Worm (Caenorhabditis elegans) whole organism, L2 larva: Measurements from ENCODE around the gene F08A7.1.

Experiments
- F13H6.1 ChIP-seq: sonication (generic microtip); optimal IDR thresholded peaks from 2 replicates; lab custom pipeline; 2016; ENCODE audit warnings: missing genetic modification characterization, missing compliant biosample characterization
- R02D3.7 ChIP-seq: fragments of 150-350 bp; optimal IDR thresholded peaks from 2 replicates; lab custom pipeline; 2014; ENCODE audit warnings: missing biosample characterization, missing genetic modification characterization
- ZK546.5 ChIP-seq: sonication (generic microtip); optimal IDR thresholded peaks from 2 replicates; lab custom pipeline; 2017; ENCODE audit warnings: missing biosample characterization, missing genetic modification characterization
- alr-1 ChIP-seq: fragments of 150-350 bp; optimal IDR thresholded peaks from 2 replicates; lab custom pipeline; 2014; ENCODE audit warnings: missing biosample characterization, missing genetic modification characterization
- ama-1 ChIP-seq: fragments of 150-350 bp; optimal IDR thresholded peaks from 2 replicates; lab custom pipeline; 2018; ENCODE audit warnings: inconsistent platforms
- blmp-1 ChIP-seq: sonication (generic microtip); optimal IDR thresholded peaks from 2 replicates; lab custom pipeline; 2017; ENCODE audit warnings: missing genetic modification characterization, mild to moderate bottlenecking, missing compliant biosample characterization, antibody characterized with exemption, moderate library complexity; ENCODE audit not compliant: insufficient read depth
- ceh-16 ChIP-seq: fragments of 150-350 bp; optimal IDR thresholded peaks from 2 replicates; lab custom pipeline; 2014; ENCODE audit warnings: missing biosample characterization, missing genetic modification characterization
- crh-2 ChIP-seq: sonication (generic microtip); optimal IDR thresholded peaks from 2 replicates; lab custom pipeline; 2017; ENCODE audit warnings: missing biosample characterization, missing genetic modification characterization
- egl-27 ChIP-seq: sonication (generic microtip); optimal IDR thresholded peaks from 3 replicates; lab custom pipeline; 2017; ENCODE audit warnings: missing biosample characterization, missing genetic modification reagents, missing genetic modification characterization
- elt-1 ChIP-seq: fragments of 150-350 bp; optimal IDR thresholded peaks from 2 replicates; lab custom pipeline; 2014; ENCODE audit warnings: missing biosample characterization, missing genetic modification characterization
- elt-3 ChIP-seq: sonication (generic microtip); optimal IDR thresholded peaks from 2 replicates; lab custom pipeline; 2017; ENCODE audit warnings: missing biosample characterization, missing genetic modification characterization
- fos-1 ChIP-seq: fragments of 150-350 bp; optimal IDR thresholded peaks from 2 replicates; lab custom pipeline; 2014; ENCODE audit warnings: missing biosample characterization, missing genetic modification characterization
- lin-39 ChIP-seq: fragments of 150-350 bp; optimal IDR thresholded peaks from 2 replicates; lab custom pipeline; 2014; ENCODE audit warnings: missing biosample characterization, missing genetic modification reagents, missing genetic modification characterization
- lsy-2 ChIP-seq, 2 experiments: fragments of 150-350 bp in 1 of 2; sonication (generic microtip) in 1 of 2; optimal IDR thresholded peaks; 2 replicates each; lab custom pipeline; 2014 to 2017; ENCODE audit warnings: missing biosample characterization in 2 of 2, missing genetic modification characterization in 2 of 2
- mab-5 ChIP-seq: fragments of 150-350 bp; optimal IDR thresholded peaks from 2 replicates; lab custom pipeline; 2014; ENCODE audit warnings: missing biosample characterization, missing genetic modification characterization
- mbf-1 ChIP-seq: sonication (generic microtip); optimal IDR thresholded peaks from 2 replicates; lab custom pipeline; 2017; ENCODE audit warnings: missing biosample characterization, missing genetic modification characterization
- mdl-1 ChIP-seq, 2 experiments: fragments of 150-350 bp in 1 of 2; sonication (generic microtip) in 1 of 2; optimal IDR thresholded peaks; 2 replicates each; lab custom pipeline; 2017; ENCODE audit warnings: missing biosample characterization in 2 of 2, missing genetic modification characterization in 2 of 2
- nhr-10 ChIP-seq: sonication (generic microtip); optimal IDR thresholded peaks from 2 replicates; lab custom pipeline; 2017; ENCODE audit warnings: missing biosample characterization, missing genetic modification characterization
- nhr-11 ChIP-seq: fragments of 150-350 bp; optimal IDR thresholded peaks from 2 replicates; lab custom pipeline; 2014; ENCODE audit warnings: missing biosample characterization, missing genetic modification characterization
- nhr-12 ChIP-seq: fragments of 150-350 bp; optimal IDR thresholded peaks from 2 replicates; lab custom pipeline; 2014; ENCODE audit warnings: missing biosample characterization, missing genetic modification characterization
- nhr-129 ChIP-seq: fragments of 150-350 bp; optimal IDR thresholded peaks from 2 replicates; lab custom pipeline; 2014; ENCODE audit warnings: missing biosample characterization, missing genetic modification characterization
- nhr-21 ChIP-seq: fragments of 150-350 bp; optimal IDR thresholded peaks from 2 replicates; lab custom pipeline; 2014; ENCODE audit warnings: missing biosample characterization, missing genetic modification characterization
- nhr-23 ChIP-seq: fragments of 150-350 bp; optimal IDR thresholded peaks from 2 replicates; lab custom pipeline; 2014; ENCODE audit warnings: missing biosample characterization, missing genetic modification reagents, missing genetic modification characterization
- nhr-237 ChIP-seq: fragments of 150-350 bp; optimal IDR thresholded peaks from 2 replicates; lab custom pipeline; 2014; ENCODE audit warnings: missing biosample characterization, missing genetic modification characterization
- nhr-25 ChIP-seq: fragments of 150-350 bp; sonication (generic microtip); optimal IDR thresholded peaks from 3 replicates; lab custom pipeline; 2014; ENCODE audit warnings: missing biosample characterization, missing genetic modification characterization
- nhr-6 ChIP-seq: fragments of 150-350 bp; optimal IDR thresholded peaks from 2 replicates; lab custom pipeline; 2014; ENCODE audit warnings: missing biosample characterization, missing genetic modification characterization
- nhr-77 ChIP-seq: fragments of 150-350 bp; optimal IDR thresholded peaks from 2 replicates; lab custom pipeline; 2014; ENCODE audit warnings: missing biosample characterization, missing genetic modification characterization
- peb-1 ChIP-seq: fragments of 150-350 bp; optimal IDR thresholded peaks from 2 replicates; lab custom pipeline; 2014; ENCODE audit warnings: missing biosample characterization, missing genetic modification characterization
- skn-1 ChIP-seq: sonication (generic microtip); optimal IDR thresholded peaks from 2 replicates; lab custom pipeline; 2017; ENCODE audit warnings: missing biosample characterization, missing genetic modification characterization
- sma-3 ChIP-seq: sonication (generic microtip); optimal IDR thresholded peaks from 2 replicates; lab custom pipeline; 2016; ENCODE audit warnings: missing genetic modification reagents, missing genetic modification characterization, missing compliant biosample characterization
- sma-9 ChIP-seq, 2 experiments: fragments of 150-350 bp in 1 of 2; sonication (generic microtip) in 1 of 2; optimal IDR thresholded peaks; 2 replicates each; lab custom pipeline; 2014 to 2016; ENCODE audit warnings: missing genetic modification characterization in 2 of 2, mild to moderate bottlenecking in 1 of 2, missing biosample characterization in 1 of 2, missing compliant biosample characterization in 1 of 2, missing genetic modification reagents in 1 of 2, moderate library complexity in 1 of 2
- unc-39 ChIP-seq: fragments of 150-350 bp; optimal IDR thresholded peaks from 2 replicates; lab custom pipeline; 2014; ENCODE audit warnings: missing biosample characterization, missing genetic modification characterization
- unc-62 ChIP-seq: fragments of 150-350 bp; optimal IDR thresholded peaks from 2 replicates; lab custom pipeline; 2014; ENCODE audit warnings: missing biosample characterization, missing genetic modification reagents, missing genetic modification characterization
- zag-1 ChIP-seq: fragments of 150-350 bp; optimal IDR thresholded peaks from 2 replicates; lab custom pipeline; 2014; ENCODE audit warnings: missing biosample characterization, missing genetic modification characterization
- ztf-1 ChIP-seq: fragments of 200-800 bp; sonication (Bioruptor generic); conservative IDR thresholded peaks from 2 replicates; pipeline ENCODE4 v1.3.6; 2022; ENCODE audit warnings: missing genetic modification characterization, missing compliant biosample characterization
- ztf-11 ChIP-seq: sonication (generic microtip); optimal IDR thresholded peaks from 2 replicates; lab custom pipeline; 2017; ENCODE audit warnings: missing biosample characterization, missing genetic modification characterization
- ztf-4 ChIP-seq: fragments of 150-350 bp; optimal IDR thresholded peaks from 2 replicates; lab custom pipeline; 2014; ENCODE audit warnings: missing biosample characterization, missing genetic modification characterization

Gene F08A7.1

ce11 chrIV:17440001-17440400, 406 bp upstream of the F08A7.1 start, which contains the start of gene C06A12.19:
Gene C06A12.19 (minus strand): TSS chrIV:17440101.
- no peak for TF ChIP-seq elt-3 (tag; lab: Kevin White, UChicago)
- no peak for TF ChIP-seq crh-2 (tag; lab: Kevin White, UChicago)
- no peak for TF ChIP-seq ceh-16 (tag; lab: Kevin White, UChicago)
- no peak for TF ChIP-seq nhr-237 (tag; lab: Kevin White, UChicago)
- TF ChIP-seq ztf-11 (tag; lab: Kevin White, UChicago) = no peak
- TF ChIP-seq lin-39 (tag; lab: Kevin White, UChicago) = no peak
- TF ChIP-seq ama-1 (lab: Kevin White, UChicago) = no peak
- TF ChIP-seq ztf-1 = no peak
- no peak for TF ChIP-seq nhr-23 (tag; lab: Kevin White, UChicago)
- no peak for TF ChIP-seq peb-1 (tag; lab: Kevin White, UChicago)
- no peak for TF ChIP-seq mdl-1 (tag; optimal IDR thresholded peaks at IDR 0.05; lab: Kevin White, UChicago)
- no peak for TF ChIP-seq mab-5 (tag; lab: Kevin White, UChicago)
- TF ChIP-seq sma-9 (GFP tag; optimal IDR thresholded peaks at IDR 0.05; lab: Kevin White, UChicago) = no peak
- no peak for TF ChIP-seq sma-9 (tag; optimal IDR thresholded peaks at IDR 0.05; lab: Kevin White, UChicago)
- TF ChIP-seq ztf-4 (tag; lab: Kevin White, UChicago) = no peak
- no peak for TF ChIP-seq nhr-21
- no peak for TF ChIP-seq mbf-1
- TF ChIP-seq, all 48 proteins: peak for 0

ce11 chrIV:17441260-17441659, 853 bp downstream of the F08A7.1 start:
- no peak for TF ChIP-seq zag-1 (tag; lab: Kevin White, UChicago)
- TF ChIP-seq nhr-6 (tag; lab: Kevin White, UChicago) = no peak
- TF ChIP-seq sma-9 (GFP tag; optimal IDR thresholded peaks at IDR 0.05; lab: Kevin White, UChicago) = peak; percentile 54
- TF ChIP-seq sma-9 (tag; optimal IDR thresholded peaks at IDR 0.05; lab: Kevin White, UChicago) = no peak
- peak; percentile 50 for TF ChIP-seq nhr-25 (tag; lab: Kevin White, UChicago)
- TF ChIP-seq nhr-129 (tag; lab: Kevin White, UChicago) = no peak
- TF ChIP-seq crh-2 (tag; lab: Kevin White, UChicago) = no peak
- no peak for TF ChIP-seq ZK546.5
- no peak for TF ChIP-seq elt-1
- TF ChIP-seq nhr-10 = no peak
- TF ChIP-seq nhr-77 (tag; lab: Kevin White, UChicago) = no peak
- no peak for TF ChIP-seq fos-1 (tag; lab: Kevin White, UChicago)
- TF ChIP-seq nhr-21 = no peak
- no peak for TF ChIP-seq R02D3.7
- TF ChIP-seq, all 48 proteins: peak for 2

- TF ChIP-seq sma-3 (GFP tag; lab: Kevin White, UChicago) = peak; percentile 57
- peak; percentile 69 for TF ChIP-seq nhr-25 (tag; lab: Kevin White, UChicago)
- no peak for TF ChIP-seq egl-27 (tag; lab: Kevin White, UChicago)
- peak; percentile 35 for TF ChIP-seq crh-2 (tag; lab: Kevin White, UChicago)
- peak; percentile 29 for TF ChIP-seq nhr-21
- peak; percentile 6 for TF ChIP-seq fos-1 (tag; lab: Kevin White, UChicago)
- TF ChIP-seq R02D3.7 = no peak
- peak; percentile 56 for TF ChIP-seq sma-9 (GFP tag; optimal IDR thresholded peaks at IDR 0.05; lab: Kevin White, UChicago)
- TF ChIP-seq sma-9 (tag; optimal IDR thresholded peaks at IDR 0.05; lab: Kevin White, UChicago) = no peak
- TF ChIP-seq blmp-1 (tag; lab: Kevin White, UChicago) = peak; percentile 35
- no peak for TF ChIP-seq skn-1 (tag; lab: Kevin White, UChicago)
Measured at ce11 chrIV:17442503-17442902, 2.1 kb downstream of the F08A7.1 start, which contains the start of gene F11E6.11. Gene F11E6.11 (plus strand): TSS chrIV:17442827.

ce11 chrIV:17448319-17448718, 7.9 kb downstream of the F08A7.1 start:
- TF ChIP-seq ZK546.5 (no peak), F13H6.1 (tag; lab: Kevin White, UChicago) (peak; percentile 32), unc-39 (tag; lab: Kevin White, UChicago) (no peak)
- TF ChIP-seq, all 48 proteins: peak for 1

- TF ChIP-seq nhr-12 (tag; lab: Kevin White, UChicago) = no peak
- no peak for TF ChIP-seq alr-1 (tag; lab: Kevin White, UChicago)
- TF ChIP-seq R02D3.7 = no peak
- TF ChIP-seq crh-2 (tag; lab: Kevin White, UChicago) = no peak
- TF ChIP-seq unc-62 = no peak
- no peak for TF ChIP-seq egl-27 (tag; lab: Kevin White, UChicago)
- TF ChIP-seq unc-39 (tag; lab: Kevin White, UChicago) = no peak
- no peak for TF ChIP-seq ama-1 (lab: Kevin White, UChicago)
- no peak for TF ChIP-seq lin-39 (tag; lab: Kevin White, UChicago)
- no peak for TF ChIP-seq ztf-1
- no peak for TF ChIP-seq nhr-11
- no peak for TF ChIP-seq lsy-2 (tag; optimal IDR thresholded peaks at IDR 0.05; lab: Kevin White, UChicago)
- no peak for TF ChIP-seq nhr-25 (tag; lab: Kevin White, UChicago)
- no peak for TF ChIP-seq nhr-129 (tag; lab: Kevin White, UChicago)
- TF ChIP-seq elt-3 (tag; lab: Kevin White, UChicago) = no peak
- no peak for TF ChIP-seq fos-1 (tag; lab: Kevin White, UChicago)
Measured at ce11 chrIV:17450443-17450842, 10.0 kb downstream of the F08A7.1 start, which contains the start of gene F11E6.8. Gene F11E6.8 (minus strand): TSS chrIV:17450543.
